Worm (Caenorhabditis elegans) whole organism, midembryonic: ENCODE results near the gene C16A3.6.

Source experiments
- T22C8.4 ChIP-seq: fragments of 200-800 bp; sonication (Bioruptor generic); IDR thresholded peaks from 2 replicates; pipeline ENCODE4 v1.3.6; 2022; ENCODE audit warnings: missing genetic modification characterization, missing compliant biosample characterization
- cog-1 ChIP-seq: sonication (generic microtip); optimal IDR thresholded peaks from 2 replicates; lab custom pipeline; 2016; ENCODE audit warnings: missing genetic modification characterization, missing compliant biosample characterization
- flt-1 ChIP-seq: fragments of 200-800 bp; sonication (Bioruptor generic); IDR thresholded peaks from 2 replicates; pipeline ENCODE4 v1.3.6; 2022; ENCODE audit warnings: missing genetic modification characterization, missing compliant biosample characterization
- klf-2 ChIP-seq: fragments of 200-800 bp; sonication (Bioruptor generic); conservative IDR thresholded peaks from 2 replicates; pipeline ENCODE4 v1.3.6; 2022; ENCODE audit warnings: missing genetic modification reagents, missing genetic modification characterization, missing compliant biosample characterization
- med-1 ChIP-seq: sonication (generic microtip); optimal IDR thresholded peaks from 2 replicates; lab custom pipeline; 2017; ENCODE audit warnings: missing genetic modification characterization, mild to moderate bottlenecking, missing compliant biosample characterization, antibody characterized with exemption, missing genetic modification reagents; ENCODE audit not compliant: insufficient read depth
- ref-1 ChIP-seq: fragments of 200-800 bp; sonication (Bioruptor generic); conservative IDR thresholded peaks from 2 replicates; pipeline ENCODE4 v1.3.6; 2022; ENCODE audit warnings: missing genetic modification reagents, missing genetic modification characterization, missing compliant biosample characterization
- tab-1 ChIP-seq: fragments of 200-800 bp; sonication (Bioruptor generic); IDR thresholded peaks from 2 replicates; pipeline ENCODE4 v1.3.6; 2022; ENCODE audit warnings: missing genetic modification characterization, missing compliant biosample characterization
- ztf-23 ChIP-seq: fragments of 200-800 bp; sonication (Bioruptor generic); IDR thresholded peaks from 2 replicates; pipeline ENCODE4 v1.3.6; 2022; ENCODE audit warnings: missing genetic modification reagents, missing genetic modification characterization, missing compliant biosample characterization
- ztf-29 ChIP-seq: fragments of 200-800 bp; sonication (Bioruptor generic); IDR thresholded peaks from 2 replicates; pipeline ENCODE4 v1.3.6; 2022; ENCODE audit warnings: missing genetic modification reagents, missing genetic modification characterization, missing compliant biosample characterization

The C16A3.6 gene

ce11 chrIII:6421473-6421872 is 42.5 kb downstream of the C16A3.6 start:
- TF ChIP-seq T22C8.4 (GFP tag; lab: Robert Waterston, UW) (no peak), ref-1 (GFP tag; lab: Robert Waterston, UW) (no peak), klf-2 (GFP tag; lab: Robert Waterston, UW) (no peak), med-1 (GFP tag; lab: Kevin White, UChicago) (no peak), flt-1 (GFP tag; lab: Robert Waterston, UW) (no peak), cog-1 (tag; lab: Kevin White, UChicago) (no peak), ztf-29 (GFP tag; lab: Robert Waterston, UW) (no peak), ztf-23 (GFP tag; lab: Robert Waterston, UW) (no peak), tab-1 (no peak)

- TF ChIP-seq flt-1 (GFP tag; lab: Robert Waterston, UW) (no peak), cog-1 (tag; lab: Kevin White, UChicago) (no peak), ref-1 (GFP tag; lab: Robert Waterston, UW) (no peak), klf-2 (GFP tag; lab: Robert Waterston, UW) (no peak), ztf-23 (GFP tag; lab: Robert Waterston, UW) (no peak), tab-1 (no peak), T22C8.4 (GFP tag; lab: Robert Waterston, UW) (no peak)
Observed at ce11 chrIII:6421973-6422511, 43.0 kb downstream of the C16A3.6 start.

ce11 chrIII:6422721-6423120 is 43.7 kb downstream of the C16A3.6 start:
- TF ChIP-seq klf-2 (GFP tag; lab: Robert Waterston, UW): no peak
- no peak for TF ChIP-seq ref-1 (GFP tag; lab: Robert Waterston, UW)
- no peak for TF ChIP-seq med-1 (GFP tag; lab: Kevin White, UChicago)
- no peak for TF ChIP-seq tab-1

ce11 chrIII:6427205-6427604 is 48.2 kb downstream of the C16A3.6 start, which contains the start of gene C05D11.8:
TSS of gene C05D11.8 (minus strand) at chrIII:6427305.
- TF ChIP-seq ztf-23 (GFP tag; lab: Robert Waterston, UW) (no peak), flt-1 (GFP tag; lab: Robert Waterston, UW) (no peak), tab-1 (no peak), cog-1 (tag; lab: Kevin White, UChicago) (no peak), T22C8.4 (GFP tag; lab: Robert Waterston, UW) (no peak), klf-2 (GFP tag; lab: Robert Waterston, UW) (no peak), ztf-29 (GFP tag; lab: Robert Waterston, UW) (no peak), med-1 (GFP tag; lab: Kevin White, UChicago) (no peak), ref-1 (GFP tag; lab: Robert Waterston, UW) (no peak)
